Fruit fly (Drosophila melanogaster): ENCODE results near the gene CG33253.
A peak's percentile ranks its signal among the peaks of the same experiment; 100 is the strongest.

CG33253 gene

dm6 chrX:19187624-19188085 lies 4.4 kb downstream of the CG33253 start, which contains the start of gene Mec2 (continued):
- TF ChIP-seq CG14860 (GFP tag; IDR thresholded peaks at IDR 0.05; ENCODE audit: partially characterized antibody): no peak
- peak; percentile 48 for TF ChIP-seq dm (GFP tag; optimal IDR thresholded peaks at IDR 0.05)
- no peak for TF ChIP-seq Stat92E (GFP tag; optimal IDR thresholded peaks at IDR 0.05)
- TF ChIP-seq sens (GFP tag): peak; percentile 86
- no peak for TF ChIP-seq ftz-f1 (GFP tag; optimal IDR thresholded peaks at IDR 0.05)
- no peak for TF ChIP-seq Usf (GFP tag; optimal IDR thresholded peaks at IDR 0.05)
- peak; percentile 73 for TF ChIP-seq CG7839 (tag; optimal IDR thresholded peaks at IDR 0.05)
- TF ChIP-seq MTF-1 (GFP tag; optimal IDR thresholded peaks at IDR 0.05; ENCODE audit: borderline replicate concordance): no peak
- peak; percentile 12 for TF ChIP-seq CG17829 (tag; optimal IDR thresholded peaks at IDR 0.05)
- TF ChIP-seq Sox102F (GFP tag; optimal IDR thresholded peaks at IDR 0.05): peak; percentile 73
- peak; percentile 55 for TF ChIP-seq CG7556 (GFP tag; optimal IDR thresholded peaks at IDR 0.05)
- no peak for TF ChIP-seq gem (tag; optimal IDR thresholded peaks at IDR 0.05)
- TF ChIP-seq nerfin-1 (tag; optimal IDR thresholded peaks at IDR 0.05): no peak
- TF ChIP-seq CG10543 (GFP tag; optimal IDR thresholded peaks at IDR 0.05): peak; percentile 38
- no peak for TF ChIP-seq D19A (tag; optimal IDR thresholded peaks at IDR 0.05)
- no peak for TF ChIP-seq CG10147 (GFP tag; optimal IDR thresholded peaks at IDR 0.05)
- TF ChIP-seq CG12744 (GFP tag; optimal IDR thresholded peaks at IDR 0.05): no peak
- peak; percentile 32 for TF ChIP-seq CG15514 (GFP tag; optimal IDR thresholded peaks at IDR 0.05)
- peak; percentile 62 for TF ChIP-seq Oli (tag; optimal IDR thresholded peaks at IDR 0.05)
- TF ChIP-seq bcd (GFP tag; optimal IDR thresholded peaks at IDR 0.05): peak; percentile 16
- no peak for TF ChIP-seq CG3838 (GFP tag; optimal IDR thresholded peaks at IDR 0.05)
- no peak for TF ChIP-seq Fer3 (tag; optimal IDR thresholded peaks at IDR 0.05)
- peak; percentile 47; the same call in 1 of the 2 replicates for TF ChIP-seq seq (GFP tag; IDR thresholded peaks at IDR 0.05)
- no peak for TF ChIP-seq CG6854 (GFP tag; optimal IDR thresholded peaks at IDR 0.05)
- no peak for TF ChIP-seq pzg (GFP tag; optimal IDR thresholded peaks at IDR 0.05)
- TF ChIP-seq sug (tag; optimal IDR thresholded peaks at IDR 0.05): no peak
- TF ChIP-seq Dip3 (GFP tag; optimal IDR thresholded peaks at IDR 0.05): peak; percentile 4
- no peak for TF ChIP-seq CG16813 (GFP tag; IDR thresholded peaks at IDR 0.05; ENCODE audit: partially characterized antibody)
- TF ChIP-seq eve (GFP tag; optimal IDR thresholded peaks at IDR 0.05): no peak
- peak; percentile 12 for TF ChIP-seq nom (GFP tag; optimal IDR thresholded peaks at IDR 0.05)
- no peak for TF ChIP-seq mirr (GFP tag; optimal IDR thresholded peaks at IDR 0.05)
- TF ChIP-seq Scr (GFP tag; IDR thresholded peaks at IDR 0.05; ENCODE audit: partially characterized antibody): no peak
- no peak for TF ChIP-seq stwl (tag; optimal IDR thresholded peaks at IDR 0.05)
- TF ChIP-seq CG10209 (GFP tag; optimal IDR thresholded peaks at IDR 0.05): no peak
- peak; percentile 57 for TF ChIP-seq CG14014 (GFP tag; IDR thresholded peaks at IDR 0.05)
- TF ChIP-seq phol (tag; optimal IDR thresholded peaks at IDR 0.05): peak; percentile 18
- peak; percentile 54 for TF ChIP-seq CG16863 (GFP tag; optimal IDR thresholded peaks at IDR 0.05)
- peak; percentile 30 for TF ChIP-seq CG18619 (GFP tag; optimal IDR thresholded peaks at IDR 0.05)
- peak; percentile 49 for TF ChIP-seq CG12219 (GFP tag; optimal IDR thresholded peaks at IDR 0.05)
- TF ChIP-seq kay (GFP tag; optimal IDR thresholded peaks at IDR 0.05): peak; percentile 59
- peak; percentile 46 for TF ChIP-seq sd (tag; optimal IDR thresholded peaks at IDR 0.05)
- TF ChIP-seq CG3065 (GFP tag; optimal IDR thresholded peaks at IDR 0.05): no peak
- TF ChIP-seq pho (GFP tag; optimal IDR thresholded peaks at IDR 0.05): peak; percentile 3
- no peak for TF ChIP-seq CG4328 (GFP tag; optimal IDR thresholded peaks at IDR 0.05)
- TF ChIP-seq Optix (GFP tag; IDR thresholded peaks at IDR 0.05): peak; percentile 63; the same call in 2 of the 3 replicates
- no peak for TF ChIP-seq CG6654 (GFP tag; optimal IDR thresholded peaks at IDR 0.05)
- TF ChIP-seq CG2712 (tag; optimal IDR thresholded peaks at IDR 0.05): peak; percentile 30
- no peak for TF ChIP-seq Sin3A (optimal IDR thresholded peaks at IDR 0.05)
- TF ChIP-seq wor (GFP tag; IDR thresholded peaks at IDR 0.05): peak; percentile 34; the same call in 1 of the 2 replicates
- TF ChIP-seq Dbx (GFP tag; IDR thresholded peaks at IDR 0.05): no peak

All from whole organism, embryonic.